Worm (Caenorhabditis elegans) whole organism, late embryonic: ENCODE measurements around the gene M6.4.

Experiments
- C38D4.7 ChIP-seq: fragments of 200-800 bp; sonication (Bioruptor generic); optimal IDR thresholded peaks from 2 replicates; lab custom pipeline; 2018; ENCODE audit warnings: mild to moderate bottlenecking, missing genetic modification characterization, moderate library complexity, missing compliant biosample characterization
- F13H6.1 ChIP-seq: sonication (generic microtip); optimal IDR thresholded peaks from 2 replicates; lab custom pipeline; 2016; ENCODE audit warnings: missing genetic modification characterization, missing compliant biosample characterization
- K02D7.2 ChIP-seq: sonication (generic microtip); optimal IDR thresholded peaks from 2 replicates; lab custom pipeline; 2017; ENCODE audit warnings: mild to moderate bottlenecking, missing genetic modification characterization, missing compliant biosample characterization
- Y22D7AL.16 ChIP-seq: sonication (generic microtip); optimal IDR thresholded peaks from 2 replicates; lab custom pipeline; 2016; ENCODE audit warnings: missing genetic modification characterization, missing compliant biosample characterization
- ahr-1 ChIP-seq: sonication (generic microtip); optimal IDR thresholded peaks from 2 replicates; lab custom pipeline; 2016; ENCODE audit warnings: missing genetic modification characterization, missing compliant biosample characterization
- ceh-14 ChIP-seq: sonication (generic microtip); optimal IDR thresholded peaks from 2 replicates; lab custom pipeline; 2016; ENCODE audit warnings: missing genotype, missing genetic modification characterization, missing compliant biosample characterization
- ceh-18 ChIP-seq: sonication (generic microtip); optimal IDR thresholded peaks from 2 replicates; lab custom pipeline; 2016; ENCODE audit warnings: missing genetic modification characterization, missing compliant biosample characterization
- ceh-2 ChIP-seq: sonication (generic microtip); optimal IDR thresholded peaks from 2 replicates; lab custom pipeline; 2016; ENCODE audit warnings: missing genotype, missing genetic modification characterization, missing compliant biosample characterization
- ceh-24 ChIP-seq: sonication (generic microtip); optimal IDR thresholded peaks from 2 replicates; lab custom pipeline; 2016; ENCODE audit warnings: mild to moderate bottlenecking, missing genetic modification characterization, missing compliant biosample characterization
- ceh-34 ChIP-seq: sonication (generic microtip); optimal IDR thresholded peaks from 2 replicates; lab custom pipeline; 2016; ENCODE audit warnings: mild to moderate bottlenecking, missing genetic modification characterization, missing compliant biosample characterization
- ceh-6 ChIP-seq: fragments of 200-800 bp; sonication (Bioruptor generic); optimal IDR thresholded peaks from 2 replicates; lab custom pipeline; 2018; ENCODE audit warnings: mild to moderate bottlenecking, missing genetic modification characterization, missing compliant biosample characterization
- ceh-9 ChIP-seq: sonication (generic microtip); optimal IDR thresholded peaks from 2 replicates; lab custom pipeline; 2016; ENCODE audit warnings: mild to moderate bottlenecking, missing genetic modification characterization, inconsistent platforms, missing compliant biosample characterization
- dve-1 ChIP-seq: sonication (generic microtip); optimal IDR thresholded peaks from 2 replicates; lab custom pipeline; 2017; ENCODE audit warnings: antibody characterized with exemption, mild to moderate bottlenecking, missing genetic modification characterization, missing compliant biosample characterization
- elt-2 ChIP-seq: sonication (generic microtip); optimal IDR thresholded peaks from 2 replicates; lab custom pipeline; 2016; ENCODE audit warnings: missing genetic modification reagents, missing genetic modification characterization, missing compliant biosample characterization
- ets-4 ChIP-seq: sonication (generic microtip); optimal IDR thresholded peaks from 2 replicates; lab custom pipeline; 2016; ENCODE audit warnings: missing genetic modification characterization, missing compliant biosample characterization
- eyg-1 ChIP-seq: sonication (generic microtip); optimal IDR thresholded peaks from 2 replicates; lab custom pipeline; 2016; ENCODE audit warnings: missing genotype, missing genetic modification characterization, missing compliant biosample characterization
- gmeb-2 ChIP-seq: sonication (generic microtip); optimal IDR thresholded peaks from 2 replicates; lab custom pipeline; 2016; ENCODE audit warnings: missing genetic modification characterization, inconsistent platforms, missing compliant biosample characterization
- hlh-13 ChIP-seq: fragments of 200-800 bp; sonication (Bioruptor generic); optimal IDR thresholded peaks from 2 replicates; lab custom pipeline; 2018; ENCODE audit warnings: mild to moderate bottlenecking, missing genetic modification characterization, missing compliant biosample characterization
- hlh-30 ChIP-seq: sonication (generic microtip); optimal IDR thresholded peaks from 2 replicates; lab custom pipeline; 2017; ENCODE audit warnings: antibody characterized with exemption, missing genetic modification characterization, missing compliant biosample characterization; ENCODE audit not compliant: insufficient read depth
- hlh-6 ChIP-seq: sonication (generic microtip); optimal IDR thresholded peaks from 2 replicates; lab custom pipeline; 2016; ENCODE audit warnings: missing genotype, missing genetic modification characterization, missing compliant biosample characterization
- lim-6 ChIP-seq: sonication (generic microtip); optimal IDR thresholded peaks from 2 replicates; lab custom pipeline; 2016; ENCODE audit warnings: missing genetic modification characterization, missing compliant biosample characterization
- mec-3 ChIP-seq: sonication (generic microtip); optimal IDR thresholded peaks from 2 replicates; lab custom pipeline; 2016; ENCODE audit warnings: borderline replicate concordance, missing genetic modification characterization, missing compliant biosample characterization
- nfya-1 ChIP-seq: sonication (generic microtip); optimal IDR thresholded peaks from 2 replicates; lab custom pipeline; 2017; ENCODE audit warnings: missing genetic modification characterization, mild to moderate bottlenecking, missing compliant biosample characterization, antibody characterized with exemption, moderate library complexity
- nhr-11 ChIP-seq: fragments of 150-350 bp; optimal IDR thresholded peaks from 2 replicates; lab custom pipeline; 2014; ENCODE audit warnings: missing biosample characterization, missing genetic modification characterization
- npax-4 ChIP-seq: sonication (generic microtip); optimal IDR thresholded peaks from 2 replicates; lab custom pipeline; 2016; ENCODE audit warnings: missing genetic modification characterization, missing compliant biosample characterization
- odd-2 ChIP-seq: sonication (generic microtip); optimal IDR thresholded peaks from 2 replicates; lab custom pipeline; 2017; ENCODE audit warnings: antibody characterized with exemption, mild to moderate bottlenecking, missing genetic modification characterization, missing compliant biosample characterization
- pha-2 ChIP-seq: sonication (generic microtip); optimal IDR thresholded peaks from 2 replicates; lab custom pipeline; 2017; ENCODE audit warnings: mild to moderate bottlenecking, missing genetic modification characterization, missing compliant biosample characterization
- pha-4 ChIP-seq: fragments of 150-350 bp; optimal IDR thresholded peaks from 2 replicates; lab custom pipeline; 2018; ENCODE audit warnings: missing biosample characterization, missing genetic modification reagents, missing genetic modification characterization
- pros-1 ChIP-seq: fragments of 150-350 bp; optimal IDR thresholded peaks from 2 replicates; lab custom pipeline; 2014; ENCODE audit warnings: missing biosample characterization, missing genetic modification reagents, missing genetic modification characterization
- ref-2 ChIP-seq: sonication (generic microtip); optimal IDR thresholded peaks from 2 replicates; lab custom pipeline; 2016; ENCODE audit warnings: missing genetic modification characterization, missing compliant biosample characterization
- rnt-1 ChIP-seq: sonication (generic microtip); optimal IDR thresholded peaks from 2 replicates; lab custom pipeline; 2016; ENCODE audit warnings: missing genetic modification characterization, missing compliant biosample characterization
- sdc-2 ChIP-seq: sonication (generic microtip); optimal IDR thresholded peaks from 2 replicates; lab custom pipeline; 2016; ENCODE audit warnings: missing genotype, missing genetic modification characterization, missing compliant biosample characterization
- syd-9 ChIP-seq: sonication (generic microtip); optimal IDR thresholded peaks from 2 replicates; lab custom pipeline; 2016; ENCODE audit warnings: mild to moderate bottlenecking, missing genetic modification characterization, moderate library complexity, missing compliant biosample characterization
- tbx-2 ChIP-seq: sonication (generic microtip); optimal IDR thresholded peaks from 2 replicates; lab custom pipeline; 2016; ENCODE audit warnings: missing genetic modification characterization, missing compliant biosample characterization
- tbx-7 ChIP-seq: sonication (generic microtip); optimal IDR thresholded peaks from 2 replicates; lab custom pipeline; 2016; ENCODE audit warnings: missing genotype, missing genetic modification characterization, missing compliant biosample characterization
- unc-42 ChIP-seq: sonication (generic microtip); optimal IDR thresholded peaks from 2 replicates; lab custom pipeline; 2016; ENCODE audit warnings: missing genotype, missing genetic modification characterization, missing compliant biosample characterization
- unc-55 ChIP-seq: sonication (generic microtip); optimal IDR thresholded peaks from 2 replicates; lab custom pipeline; 2017; ENCODE audit warnings: missing biosample characterization, missing genetic modification reagents, missing genetic modification characterization
- ztf-16 ChIP-seq: sonication (generic microtip); optimal IDR thresholded peaks from 2 replicates; lab custom pipeline; 2017; ENCODE audit warnings: missing genetic modification characterization, missing compliant biosample characterization

M6.4 gene

ce11 chrX:601340-601757, 27.6 kb upstream of the M6.4 start (continued):
- peak; percentile 96 for TF ChIP-seq unc-42 (tag; lab: Kevin White, UChicago)
- TF ChIP-seq ceh-2 (tag; lab: Kevin White, UChicago): peak; percentile 23
- peak; percentile 46 for TF ChIP-seq ceh-34 (tag; lab: Kevin White, UChicago)
- TF ChIP-seq ref-2 (tag; lab: Kevin White, UChicago): peak; percentile 40
- peak; percentile 81 for TF ChIP-seq hlh-30 (tag; lab: Kevin White, UChicago)
- no peak for TF ChIP-seq tbx-7 (tag; lab: Kevin White, UChicago)
- TF ChIP-seq tbx-2: peak; percentile 68
- no peak for TF ChIP-seq ahr-1 (tag; lab: Kevin White, UChicago)
- no peak for TF ChIP-seq ceh-9
- TF ChIP-seq ceh-6 (GFP tag; lab: Kevin White, UChicago): no peak
- peak; percentile 25 for TF ChIP-seq ceh-18 (tag; lab: Kevin White, UChicago)
- no peak for TF ChIP-seq pha-4 (tag; lab: Kevin White, UChicago)
- no peak for TF ChIP-seq elt-2 (tag; lab: Kevin White, UChicago)
- no peak for TF ChIP-seq mec-3 (tag; lab: Kevin White, UChicago)
- no peak for TF ChIP-seq nhr-11 (tag; lab: Kevin White, UChicago)
- TF ChIP-seq C38D4.7: no peak
- TF ChIP-seq unc-55 (GFP tag; lab: Kevin White, UChicago): no peak
- TF ChIP-seq F13H6.1 (tag; lab: Kevin White, UChicago): no peak
- TF ChIP-seq syd-9: peak; percentile 43
- no peak for TF ChIP-seq Y22D7AL.16
- TF ChIP-seq ceh-24: no peak
- TF ChIP-seq K02D7.2 (tag; lab: Kevin White, UChicago): no peak
- TF ChIP-seq eyg-1 (tag; lab: Kevin White, UChicago): no peak
- no peak for TF ChIP-seq hlh-13 (GFP tag; lab: Kevin White, UChicago)
- TF ChIP-seq lim-6 (tag; lab: Kevin White, UChicago): peak; percentile 53
- no peak for TF ChIP-seq npax-4 (tag; lab: Kevin White, UChicago)
- no peak for TF ChIP-seq ets-4
- TF ChIP-seq ztf-16 (tag; lab: Kevin White, UChicago): no peak
- TF ChIP-seq pha-2 (tag; lab: Kevin White, UChicago): no peak
- no peak for TF ChIP-seq hlh-6 (tag; lab: Kevin White, UChicago)
- peak; percentile 75 for TF ChIP-seq sdc-2 (tag; lab: Kevin White, UChicago)
- TF ChIP-seq nfya-1 (tag; lab: Kevin White, UChicago): peak; percentile 37

ce11 chrX:601860-602259, 27.1 kb upstream of the M6.4 start, which contains the start of gene F13C5.1:
TSS of gene F13C5.1 (plus strand) at chrX:602160.
- TF ChIP-seq dve-1 (tag; lab: Kevin White, UChicago): no peak
- TF ChIP-seq hlh-13 (GFP tag; lab: Kevin White, UChicago): no peak
- TF ChIP-seq ceh-2 (tag; lab: Kevin White, UChicago): no peak
- TF ChIP-seq rnt-1 (tag; lab: Kevin White, UChicago): no peak
- no peak for TF ChIP-seq pros-1 (tag; lab: Kevin White, UChicago)
- no peak for TF ChIP-seq K02D7.2 (tag; lab: Kevin White, UChicago)
- TF ChIP-seq ceh-14 (tag; lab: Kevin White, UChicago): no peak
- no peak for TF ChIP-seq odd-2 (tag; lab: Kevin White, UChicago)
- TF ChIP-seq lim-6 (tag; lab: Kevin White, UChicago): no peak
- no peak for TF ChIP-seq sdc-2 (tag; lab: Kevin White, UChicago)

ce11 chrX:608392-608791, 20.6 kb upstream of the M6.4 start, which contains the start of gene F13C5.5:
TSS of gene F13C5.5 (minus strand) at chrX:608492.
- TF ChIP-seq pha-4 (tag; lab: Kevin White, UChicago) (no peak), nhr-11 (tag; lab: Kevin White, UChicago) (no peak), unc-42 (tag; lab: Kevin White, UChicago) (no peak), gmeb-2 (tag; lab: Kevin White, UChicago) (no peak), pros-1 (tag; lab: Kevin White, UChicago) (no peak)
